Fruit fly (Drosophila melanogaster) whole organism, embryonic: ENCODE measurements around the gene sals.

ENCODE experiments used
- Blimp-1 ChIP-seq: fragments of 200-800 bp; sonication (Bioruptor generic); optimal IDR thresholded peaks from 3 replicates; lab custom pipeline; 2018; ENCODE audit warnings: missing biosample characterization, missing genetic modification characterization, mild to moderate bottlenecking, moderate library complexity, missing genetic modification reagents
- CG1024 ChIP-seq: fragments of 200-800 bp; sonication (Bioruptor generic); IDR thresholded peaks from 2 replicates; pipeline ENCODE4 v1.3.6; 2022; ENCODE audit warnings: missing biosample characterization, missing genetic modification characterization
- CG10462 ChIP-seq: fragments of 200-800 bp; sonication (Bioruptor generic); optimal IDR thresholded peaks from 2 replicates; lab custom pipeline; 2016; ENCODE audit warnings: missing biosample characterization, missing genetic modification characterization
- CG12104 ChIP-seq: fragments of 200-800 bp; sonication (Bioruptor generic); optimal IDR thresholded peaks from 3 replicates; lab custom pipeline; 2016; ENCODE audit warnings: missing biosample characterization, missing genetic modification characterization
- CG12391 ChIP-seq: fragments of 200-800 bp; sonication (Bioruptor generic); optimal IDR thresholded peaks from 3 replicates; lab custom pipeline; 2018; ENCODE audit warnings: missing biosample characterization, mild to moderate bottlenecking, missing genetic modification characterization, moderate library complexity
- CG14441 ChIP-seq: fragments of 200-800 bp; sonication (Bioruptor generic); IDR thresholded peaks from 2 replicates; pipeline ENCODE4 v1.3.6; 2022; ENCODE audit warnings: missing biosample characterization, missing genetic modification characterization
- CG15011 ChIP-seq: fragments of 200-800 bp; sonication (Bioruptor generic); optimal IDR thresholded peaks from 3 replicates; lab custom pipeline; 2018; ENCODE audit warnings: missing biosample characterization, mild to moderate bottlenecking, missing genetic modification characterization
- CG1603 ChIP-seq: fragments of 200-800 bp; sonication (Bioruptor generic); optimal IDR thresholded peaks from 2 replicates; lab custom pipeline; 2019; ENCODE audit warnings: missing biosample characterization, mild to moderate bottlenecking, missing genetic modification characterization, moderate library complexity
- CG1792 ChIP-seq: fragments of 200-800 bp; sonication (Bioruptor generic); optimal IDR thresholded peaks from 2 replicates; lab custom pipeline; 2016; ENCODE audit warnings: missing biosample characterization, missing genetic modification characterization
- CG18619 ChIP-seq: fragments of 200-800 bp; sonication (Bioruptor generic); optimal IDR thresholded peaks from 3 replicates; lab custom pipeline; 2017; ENCODE audit warnings: missing biosample characterization, mild to moderate bottlenecking, missing genetic modification characterization
- CG2199 ChIP-seq: fragments of 200-800 bp; sonication (Bioruptor generic); IDR thresholded peaks from 3 replicates; pipeline ENCODE4 v1.3.6; 2022; ENCODE audit warnings: missing biosample characterization, missing genetic modification characterization
- CG30020 ChIP-seq: fragments of 200-800 bp; optimal IDR thresholded peaks from 2 replicates; lab custom pipeline; 2019; ENCODE audit warnings: missing biosample characterization, mild to moderate bottlenecking, missing genetic modification characterization, moderate library complexity
- CG30431 ChIP-seq: fragments of 200-800 bp; sonication (Bioruptor generic); optimal IDR thresholded peaks from 2 replicates; lab custom pipeline; 2017; ENCODE audit warnings: missing biosample characterization, missing genetic modification characterization
- CG6854 ChIP-seq: fragments of 200-800 bp; sonication (Bioruptor generic); optimal IDR thresholded peaks from 3 replicates; lab custom pipeline; 2017; ENCODE audit warnings: missing biosample characterization, mild to moderate bottlenecking, missing genetic modification characterization
- CG7839 ChIP-seq: fragments of 200-800 bp; sonication (Bioruptor generic); optimal IDR thresholded peaks from 3 replicates; lab custom pipeline; 2018; ENCODE audit warnings: missing biosample characterization, mild to moderate bottlenecking, missing genetic modification characterization, moderate library complexity
- CG8290 ChIP-seq, 3 experiments: fragments of 200-800 bp; sonication (Bioruptor generic); optimal IDR thresholded peaks; 2 replicates each; lab custom pipeline; 2016 to 2019; ENCODE audit warnings: missing biosample characterization in 3 of 3, missing genetic modification characterization in 3 of 3, mild to moderate bottlenecking in 2 of 3, moderate library complexity in 1 of 3
- Dek ChIP-seq: fragments of 200-800 bp; sonication (Bioruptor generic); optimal IDR thresholded peaks from 3 replicates; lab custom pipeline; 2019; ENCODE audit warnings: missing biosample characterization, mild to moderate bottlenecking, missing genetic modification characterization, moderate library complexity
- Dp ChIP-seq: fragments of 200-800 bp; sonication (Bioruptor generic); optimal IDR thresholded peaks from 2 replicates; lab custom pipeline; 2018; ENCODE audit warnings: missing biosample characterization, mild to moderate bottlenecking, missing genetic modification characterization, moderate library complexity
- E2f2 ChIP-seq: fragments of 200-800 bp; sonication (Bioruptor generic); IDR thresholded peaks from 2 replicates; pipeline ENCODE4 v1.3.6; 2022; ENCODE audit warnings: missing biosample characterization, missing genetic modification characterization
- Ets97D ChIP-seq: fragments of 200-800 bp; sonication (Bioruptor generic); optimal IDR thresholded peaks from 3 replicates; lab custom pipeline; 2016; ENCODE audit warnings: missing biosample characterization, missing genetic modification characterization
- Fer3 ChIP-seq: fragments of 200-800 bp; sonication (Bioruptor generic); optimal IDR thresholded peaks from 2 replicates; lab custom pipeline; 2018; ENCODE audit warnings: missing biosample characterization, mild to moderate bottlenecking, missing genetic modification characterization, moderate library complexity
- HLH4C ChIP-seq: fragments of 200-800 bp; sonication (Bioruptor generic); IDR thresholded peaks from 3 replicates; pipeline ENCODE4 v1.3.6; 2022; ENCODE audit warnings: missing biosample characterization, missing genetic modification characterization; ENCODE audit not compliant: partially characterized antibody
- HmgZ ChIP-seq: fragments of 200-800 bp; sonication (Bioruptor generic); optimal IDR thresholded peaks from 2 replicates; lab custom pipeline; 2018; ENCODE audit warnings: missing biosample characterization, mild to moderate bottlenecking, missing genetic modification characterization
- Hr39 ChIP-seq: fragments of >200 bp; optimal IDR thresholded peaks from 2 replicates; lab custom pipeline; 2017
- Jarid2 ChIP-seq: fragments of 200-800 bp; sonication (Bioruptor generic); optimal IDR thresholded peaks from 3 replicates; lab custom pipeline; 2017; ENCODE audit warnings: mild to moderate bottlenecking, missing biosample characterization, missing genetic modification reagents, missing genetic modification characterization
- Max ChIP-seq: fragments of 200-800 bp; sonication (Bioruptor generic); optimal IDR thresholded peaks from 2 replicates; lab custom pipeline; 2016; ENCODE audit warnings: missing biosample characterization, mild to moderate bottlenecking, missing genetic modification characterization
- Myb ChIP-seq: fragments of 200-800 bp; sonication (Bioruptor generic); optimal IDR thresholded peaks from 2 replicates; lab custom pipeline; 2016; ENCODE audit warnings: missing biosample characterization, missing genetic modification characterization
- NFAT ChIP-seq: fragments of 200-800 bp; sonication (Bioruptor generic); IDR thresholded peaks from 2 replicates; pipeline ENCODE4 v1.3.6; 2022; ENCODE audit warnings: missing biosample characterization, missing genetic modification characterization
- Rfx ChIP-seq: fragments of 200-800 bp; sonication (Bioruptor generic); IDR thresholded peaks from 2 replicates; pipeline ENCODE4 v1.3.6; 2022; ENCODE audit warnings: missing biosample characterization, missing genetic modification characterization
- abd-A ChIP-seq: fragments of 200-800 bp; sonication (Bioruptor generic); optimal IDR thresholded peaks from 3 replicates; lab custom pipeline; 2019; ENCODE audit warnings: missing biosample characterization, mild to moderate bottlenecking, missing genetic modification characterization, moderate library complexity
- crc ChIP-seq: fragments of 200-800 bp; sonication (Bioruptor generic); optimal IDR thresholded peaks from 2 replicates; lab custom pipeline; 2016; ENCODE audit warnings: missing biosample characterization, missing genetic modification characterization
- danr ChIP-seq: fragments of 200-800 bp; sonication (Bioruptor generic); IDR thresholded peaks from 2 replicates; pipeline ENCODE4 v1.3.6; 2022; ENCODE audit warnings: missing biosample characterization, missing genetic modification characterization
- eve ChIP-seq, 2 experiments: fragments of >200 bp; optimal IDR thresholded peaks; 2 replicates each; lab custom pipeline; 2017; ENCODE audit warnings: missing biosample characterization in 2 of 2, missing genetic modification characterization in 2 of 2
- gsb ChIP-seq: fragments of 200-800 bp; sonication (Bioruptor generic); IDR thresholded peaks from 2 replicates; pipeline ENCODE4 v1.3.6; 2022; ENCODE audit warnings: missing biosample characterization, missing genetic modification characterization
- hkb ChIP-seq, 2 experiments: fragments of 200-800 bp in 1 of 2; fragments of >200 bp in 1 of 2; sonication (Bioruptor generic) in 1 of 2; IDR thresholded peaks in 1 of 2; optimal IDR thresholded peaks in 1 of 2; 2 replicates each; pipeline versions ENCODE4 v1.3.6 to Lab custom; 2017 to 2022; ENCODE audit warnings: missing biosample characterization in 1 of 2, missing genetic modification characterization in 1 of 2
- jing ChIP-seq: fragments of 200-800 bp; sonication (Bioruptor generic); optimal IDR thresholded peaks from 2 replicates; lab custom pipeline; 2018; ENCODE audit warnings: missing biosample characterization, mild to moderate bottlenecking, missing genetic modification characterization
- p53 ChIP-seq: fragments of 200-800 bp; sonication (Bioruptor generic); optimal IDR thresholded peaks from 2 replicates; lab custom pipeline; 2016; ENCODE audit warnings: missing biosample characterization, missing genetic modification characterization
- sd ChIP-seq: fragments of 200-800 bp; sonication (Bioruptor generic); optimal IDR thresholded peaks from 3 replicates; lab custom pipeline; 2018; ENCODE audit warnings: missing biosample characterization, mild to moderate bottlenecking, missing genetic modification characterization, moderate library complexity
- sens ChIP-seq: fragments of 200-800 bp; sonication (Bioruptor generic); peaks from one replicate; lab custom pipeline; 2016; ENCODE audit warnings: missing biosample characterization, missing genetic modification characterization
- sima ChIP-seq: fragments of 200-800 bp; sonication (Bioruptor generic); optimal IDR thresholded peaks from 2 replicates; lab custom pipeline; 2016; ENCODE audit warnings: missing biosample characterization, missing genetic modification characterization
- sug ChIP-seq: fragments of 200-800 bp; optimal IDR thresholded peaks from 2 replicates; lab custom pipeline; 2019; ENCODE audit warnings: missing biosample characterization, mild to moderate bottlenecking, missing genetic modification characterization, moderate library complexity
- trem ChIP-seq: fragments of 200-800 bp; optimal IDR thresholded peaks from 3 replicates; lab custom pipeline; 2019; ENCODE audit warnings: missing biosample characterization, mild to moderate bottlenecking, missing genetic modification characterization, moderate library complexity
- vvl ChIP-seq: fragments of 200-800 bp; sonication (Bioruptor generic); IDR thresholded peaks from 2 replicates; pipeline ENCODE4 v1.3.6; 2022; ENCODE audit warnings: missing biosample characterization, missing genetic modification characterization

sals gene

dm6 chr3R:11454210-11454904, 2.8 kb upstream of the sals start (continued):
- TF ChIP-seq Dek (tag; lab: Kevin White, UChicago) (peak; percentile 68), Rfx (peak; percentile 83), Jarid2 (peak; percentile 15), Max (no peak), Blimp-1 (peak; percentile 16), Fer3 (tag; lab: Kevin White, UChicago) (peak; percentile 65), CG1024 (no peak), CG7839 (tag; lab: Kevin White, UChicago) (peak; percentile 77), CG18619 (GFP tag; lab: Kevin White, UChicago) (peak; percentile 68), jing (no peak), CG6854 (GFP tag; lab: Kevin White, UChicago) (peak; percentile 13), p53 (GFP tag; lab: Kevin White, UChicago) (no peak), CG12104 (GFP tag; lab: Kevin White, UChicago) (peak; percentile 34), NFAT (GFP tag; lab: Robert Waterston, UW) (peak; percentile 39; the same call in 1 of the 2 replicates), CG15011 (GFP tag; lab: Kevin White, UChicago) (peak; percentile 49), crc (peak; percentile 5), abd-A (tag; lab: Kevin White, UChicago) (no peak), CG1792 (peak; percentile 22), CG12391 (tag; lab: Kevin White, UChicago) (peak; percentile 55), sug (peak; percentile 43), HLH4C (GFP tag; lab: Robert Waterston, UW) (no peak), Hr39 (lab: Kevin White, UChicago) (no peak), CG30431 (GFP tag; lab: Kevin White, UChicago) (peak; percentile 1), hkb (optimal IDR thresholded peaks at IDR 0.05; lab: Kevin White, UChicago) (no peak), hkb (GFP tag; IDR thresholded peaks at IDR 0.05; lab: Robert Waterston, UW) (peak; percentile 40; the same call in 1 of the 2 replicates), CG10462 (GFP tag; lab: Kevin White, UChicago) (peak; percentile 6)

DNA sequence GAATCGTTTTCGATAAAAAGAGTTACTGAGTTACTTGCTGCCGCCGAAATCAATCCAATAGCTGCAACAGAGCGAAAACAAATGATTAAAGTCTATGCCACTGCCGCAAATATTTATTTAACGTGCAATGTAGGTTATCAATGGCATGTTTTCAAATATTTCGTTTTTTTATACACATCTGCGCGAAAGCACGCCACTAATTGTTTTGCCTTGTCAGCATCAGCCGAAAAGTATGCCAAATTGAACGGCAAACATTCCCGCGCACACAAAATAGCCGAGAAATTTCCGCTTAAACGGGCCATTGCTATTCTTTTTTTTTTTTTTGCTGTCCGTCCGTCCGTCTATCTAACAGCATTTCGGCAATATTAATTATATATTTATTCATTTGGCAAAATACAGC, 450 bp upstream of the sals start:
- TF ChIP-seq eve (GFP tag; optimal IDR thresholded peaks at IDR 0.05; lab: Kevin White, UChicago) (peak in 1 of 2 experiments; percentile 25), E2f2 (GFP tag; lab: Robert Waterston, UW) (peak; percentile 37), Myb (peak; percentile 7), vvl (GFP tag; lab: Robert Waterston, UW) (0 out of 2 replicates have a peak, but pooled peaks have one; percentile 17), HmgZ (tag; lab: Kevin White, UChicago) (peak; percentile 6), CG30020 (tag; lab: Kevin White, UChicago) (no peak), gsb (0 out of 2 replicates have a peak, but pooled peaks have one; percentile 16), sima (no peak), sens (GFP tag; lab: Kevin White, UChicago) (peak; percentile 58), CG1603 (no peak), jing (no peak), Ets97D (GFP tag; lab: Kevin White, UChicago) (no peak), trem (tag; lab: Kevin White, UChicago) (no peak), CG2199 (GFP tag; lab: Robert Waterston, UW) (0 out of 3 replicates have a peak, but pooled peaks have one; percentile 56), Dp (GFP tag; lab: Kevin White, UChicago) (peak; percentile 28), CG14441 (0 out of 2 replicates have a peak, but pooled peaks have one; percentile 8), CG8290 (GFP tag; optimal IDR thresholded peaks at IDR 0.05; lab: Kevin White, UChicago) (no peak), CG8290 (tag; optimal IDR thresholded peaks at IDR 0.05; lab: Kevin White, UChicago) (peak in 1 of 2 experiments; percentile 3), sd (tag; lab: Kevin White, UChicago) (peak; percentile 62), danr (GFP tag; lab: Robert Waterston, UW) (no peak)
